Worm (Caenorhabditis elegans): ENCODE results near the gene pccb-1.

DNA sequence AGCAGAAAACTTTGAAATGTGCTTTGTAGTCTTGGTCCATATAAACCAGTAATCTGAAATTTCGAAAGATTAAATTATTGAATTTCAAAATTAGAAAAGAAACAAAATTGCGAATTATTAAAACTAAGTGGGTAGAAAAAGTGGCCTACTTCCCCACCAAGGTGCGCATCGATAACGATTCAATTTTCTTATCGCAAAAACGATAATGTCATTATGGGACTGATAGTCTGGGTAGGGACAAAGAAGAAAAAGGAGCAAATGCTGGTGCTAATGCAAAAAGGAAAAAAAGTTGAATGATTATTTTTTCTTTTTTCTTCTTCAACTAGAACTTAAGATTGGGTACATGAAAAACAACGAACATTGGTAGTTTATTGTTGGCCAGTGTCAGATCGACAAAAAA lies 21.2 kb downstream of the pccb-1 start, which contains the start of gene gpcp-1:
- no peak for TF ChIP-seq him-1 (tag; optimal IDR thresholded peaks at IDR 0.05)
- TF ChIP-seq dao-5 (tag; optimal IDR thresholded peaks at IDR 0.05), result no peak
- TF ChIP-seq W03F9.2 (tag; optimal IDR thresholded peaks at IDR 0.05), result no peak
